Worm (Caenorhabditis elegans) whole organism, L2 larva: Measurements from ENCODE around the gene W04G3.7.

Source experiments
- F13H6.1 ChIP-seq: sonication (generic microtip); optimal IDR thresholded peaks from 2 replicates; lab custom pipeline; 2016; ENCODE audit warnings: missing genetic modification characterization, missing compliant biosample characterization
- blmp-1 ChIP-seq: sonication (generic microtip); optimal IDR thresholded peaks from 2 replicates; lab custom pipeline; 2017; ENCODE audit warnings: missing genetic modification characterization, mild to moderate bottlenecking, missing compliant biosample characterization, antibody characterized with exemption, moderate library complexity; ENCODE audit not compliant: insufficient read depth
- dmd-4 ChIP-seq: sonication (generic microtip); optimal IDR thresholded peaks from 2 replicates; lab custom pipeline; 2017; ENCODE audit warnings: missing biosample characterization, missing genetic modification characterization
- elt-3 ChIP-seq: sonication (generic microtip); optimal IDR thresholded peaks from 2 replicates; lab custom pipeline; 2017; ENCODE audit warnings: missing biosample characterization, missing genetic modification characterization
- lin-13 ChIP-seq: fragments of 150-350 bp; optimal IDR thresholded peaks from 2 replicates; lab custom pipeline; 2014; ENCODE audit warnings: missing biosample characterization, missing genetic modification reagents, missing genetic modification characterization
- sma-3 ChIP-seq: sonication (generic microtip); optimal IDR thresholded peaks from 2 replicates; lab custom pipeline; 2016; ENCODE audit warnings: missing genetic modification reagents, missing genetic modification characterization, missing compliant biosample characterization
- unc-39 ChIP-seq: fragments of 150-350 bp; optimal IDR thresholded peaks from 2 replicates; lab custom pipeline; 2014; ENCODE audit warnings: missing biosample characterization, missing genetic modification characterization
- unc-62 ChIP-seq: fragments of 150-350 bp; optimal IDR thresholded peaks from 2 replicates; lab custom pipeline; 2014; ENCODE audit warnings: missing biosample characterization, missing genetic modification reagents, missing genetic modification characterization

ce11 chrX:11122412-11122811 is 37.4 kb upstream of the W04G3.7 start:
- TF ChIP-seq sma-3 (GFP tag; lab: Kevin White, UChicago) = no peak
- no peak for TF ChIP-seq unc-62 (GFP tag; lab: Kevin White, UChicago)
- no peak for TF ChIP-seq dmd-4 (tag; lab: Kevin White, UChicago)
- TF ChIP-seq blmp-1 (tag; lab: Kevin White, UChicago) = no peak
- no peak for TF ChIP-seq unc-39 (tag; lab: Kevin White, UChicago)
- no peak for TF ChIP-seq elt-3 (tag; lab: Kevin White, UChicago)
- no peak for TF ChIP-seq F13H6.1 (tag; lab: Kevin White, UChicago)
- no peak for TF ChIP-seq lin-13
